Worm (Caenorhabditis elegans) whole organism, early embryonic: ENCODE data around the gene F41E6.5.
A peak's percentile ranks its signal among the peaks of the same experiment; 100 is the strongest.

ENCODE experiments used
- B0310.2 ChIP-seq: sonication (generic microtip); optimal IDR thresholded peaks from 2 replicates; lab custom pipeline; 2016; ENCODE audit warnings: mild to moderate bottlenecking, missing genetic modification characterization, missing compliant biosample characterization
- F13C5.2 ChIP-seq: sonication (generic microtip); optimal IDR thresholded peaks from 2 replicates; lab custom pipeline; 2017; ENCODE audit warnings: mild to moderate bottlenecking, missing genetic modification characterization, inconsistent platforms, missing compliant biosample characterization
- aly-1 ChIP-seq: sonication (generic microtip); optimal IDR thresholded peaks from 2 replicates; lab custom pipeline; 2016; ENCODE audit warnings: missing genetic modification characterization, missing compliant biosample characterization
- ama-1 ChIP-seq: fragments of 150-350 bp; optimal IDR thresholded peaks from 2 replicates; lab custom pipeline; 2014
- ceh-13 ChIP-seq: fragments of 200-800 bp; sonication (Bioruptor generic); optimal IDR thresholded peaks from 2 replicates; lab custom pipeline; 2018; ENCODE audit warnings: mild to moderate bottlenecking, missing genetic modification characterization, missing compliant biosample characterization
- ceh-36 ChIP-seq: sonication (generic microtip); optimal IDR thresholded peaks from 2 replicates; lab custom pipeline; 2016; ENCODE audit warnings: missing genetic modification characterization, inconsistent platforms, missing compliant biosample characterization
- ets-7 ChIP-seq: sonication (generic microtip); optimal IDR thresholded peaks from 2 replicates; lab custom pipeline; 2016; ENCODE audit warnings: missing genotype, missing genetic modification characterization, missing compliant biosample characterization
- flt-1 ChIP-seq: fragments of 200-800 bp; sonication (Bioruptor generic); IDR thresholded peaks from 2 replicates; pipeline ENCODE4 v1.3.6; 2022; ENCODE audit warnings: missing genetic modification characterization, missing compliant biosample characterization
- hmbx-1 ChIP-seq: sonication (generic microtip); optimal IDR thresholded peaks from 2 replicates; lab custom pipeline; 2016; ENCODE audit warnings: mild to moderate bottlenecking, missing genetic modification characterization, missing compliant biosample characterization
- hmg-4 ChIP-seq: fragments of 200-800 bp; sonication (Bioruptor generic); optimal IDR thresholded peaks from 2 replicates; lab custom pipeline; 2018; ENCODE audit warnings: mild to moderate bottlenecking, missing genetic modification characterization, missing compliant biosample characterization
- hnd-1 ChIP-seq: sonication (generic microtip); optimal IDR thresholded peaks from 2 replicates; lab custom pipeline; 2016; ENCODE audit warnings: missing genetic modification characterization, missing compliant biosample characterization
- pes-1 ChIP-seq: fragments of 200-800 bp; sonication (Bioruptor generic); IDR thresholded peaks from 2 replicates; pipeline ENCODE4 v1.3.6; 2022; ENCODE audit warnings: missing genetic modification reagents, missing genetic modification characterization, missing compliant biosample characterization
- scrt-1 ChIP-seq: fragments of 200-800 bp; sonication (Bioruptor generic); IDR thresholded peaks from 2 replicates; pipeline ENCODE4 v1.3.6; 2022; ENCODE audit warnings: missing genetic modification characterization, missing compliant biosample characterization
- sea-1 ChIP-seq: fragments of 200-800 bp; sonication (Bioruptor generic); conservative IDR thresholded peaks from 2 replicates; pipeline ENCODE4 v1.3.6; 2022; ENCODE audit warnings: missing genetic modification characterization, missing compliant biosample characterization
- tbx-11 ChIP-seq: fragments of 200-800 bp; sonication (Bioruptor generic); IDR thresholded peaks from 2 replicates; pipeline ENCODE4 v1.3.6; 2022; ENCODE audit warnings: missing genetic modification characterization, missing compliant biosample characterization
- tbx-37 ChIP-seq: fragments of 200-800 bp; sonication (Bioruptor generic); conservative IDR thresholded peaks from 2 replicates; pipeline ENCODE4 v1.3.6; 2022; ENCODE audit warnings: missing genetic modification reagents, missing genetic modification characterization, missing compliant biosample characterization
- tra-4 ChIP-seq: sonication (generic microtip); optimal IDR thresholded peaks from 2 replicates; lab custom pipeline; 2017; ENCODE audit warnings: missing genetic modification characterization, missing compliant biosample characterization

Gene F41E6.5

DNA sequence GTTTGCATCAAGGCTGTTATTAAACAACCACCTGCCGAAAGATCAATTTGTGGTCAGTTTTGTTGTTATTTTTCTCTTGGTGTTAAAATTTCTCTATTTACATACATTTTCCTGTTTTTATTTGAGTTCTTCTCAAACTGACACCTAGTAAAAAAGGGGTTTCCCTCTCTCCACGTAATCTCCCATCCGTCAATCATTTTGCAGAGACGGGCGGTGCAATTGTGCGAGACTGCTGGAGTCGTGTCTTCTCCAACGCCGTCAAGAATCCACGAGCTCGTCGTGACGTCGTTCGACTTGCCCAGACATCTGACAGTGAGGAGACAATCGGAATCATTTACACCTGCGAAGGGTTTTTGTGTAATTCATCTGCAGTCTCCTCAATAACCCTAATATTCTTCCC lies 23.1 kb downstream of the F41E6.5 start:
- TF ChIP-seq tbx-37 (no peak), hnd-1 (tag; lab: Kevin White, UChicago) (no peak), pes-1 (GFP tag; lab: Robert Waterston, UW) (no peak), B0310.2 (tag; lab: Kevin White, UChicago) (no peak)

DNA sequence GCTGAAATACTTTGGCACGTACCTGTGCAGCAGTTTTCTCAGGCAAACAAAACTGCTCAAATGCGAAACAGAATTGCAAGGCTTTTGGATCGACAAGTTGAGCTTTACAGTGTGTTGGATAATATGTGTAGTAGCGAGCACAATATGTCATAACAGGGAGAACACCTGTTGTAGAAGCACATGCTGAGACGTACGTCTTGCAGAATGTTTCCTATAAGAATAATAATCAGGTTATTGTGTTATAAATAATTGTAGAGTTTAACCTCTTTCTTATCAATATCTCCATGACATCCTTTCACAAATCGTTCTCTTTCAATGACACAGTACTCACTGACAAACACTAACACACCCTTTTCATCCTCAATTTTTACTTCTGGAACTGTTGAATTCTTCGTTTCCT lies 24.3 kb downstream of the F41E6.5 start:
- TF ChIP-seq tra-4 (no peak), tbx-37 (no peak), B0310.2 (tag; lab: Kevin White, UChicago) (no peak), scrt-1 (GFP tag; lab: Robert Waterston, UW) (no peak), hmbx-1 (tag; lab: Kevin White, UChicago) (no peak), ets-7 (tag; lab: Kevin White, UChicago) (no peak), flt-1 (no peak), aly-1 (tag; lab: Kevin White, UChicago) (no peak), F13C5.2 (tag; lab: Kevin White, UChicago) (no peak), ama-1 (lab: Kevin White, UChicago) (no peak), tbx-11 (GFP tag; lab: Robert Waterston, UW) (no peak), sea-1 (GFP tag; lab: Robert Waterston, UW) (no peak), ceh-13 (GFP tag; lab: Kevin White, UChicago) (no peak), ceh-36 (tag; lab: Kevin White, UChicago) (no peak), hmg-4 (GFP tag; lab: Kevin White, UChicago) (no peak), pes-1 (GFP tag; lab: Robert Waterston, UW) (no peak), hnd-1 (tag; lab: Kevin White, UChicago) (no peak)

DNA sequence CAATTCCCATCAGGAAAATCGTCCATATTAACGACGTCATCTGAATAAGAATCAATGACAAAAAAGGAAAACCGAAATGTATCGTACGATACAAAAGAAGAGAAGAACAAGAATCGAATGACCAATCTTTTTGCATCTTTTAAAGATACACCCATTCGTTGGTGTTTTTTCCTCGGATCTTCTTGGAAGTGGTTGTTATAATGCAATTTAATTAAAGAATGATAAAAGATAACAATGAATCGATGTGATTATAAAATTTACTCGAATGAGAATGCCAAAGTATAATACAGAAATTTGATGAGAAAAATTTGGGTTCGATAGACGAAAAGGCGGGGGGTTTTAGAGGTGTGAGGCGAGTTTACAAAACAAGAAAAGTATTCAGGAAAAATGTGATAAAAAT lies 25.7 kb downstream of the F41E6.5 start, which contains the start of gene F41E6.12:
F41E6.12 (minus strand) TSS at position 101 of the 400 bp plus-strand sequence.
- TF ChIP-seq hmg-4 (GFP tag; lab: Kevin White, UChicago) = no peak
- TF ChIP-seq tbx-37 = no peak
- TF ChIP-seq flt-1 = no peak

ce11 chrV:8631277-8631765 lies 28.0 kb downstream of the F41E6.5 start, which contains the start of gene atg-18:
atg-18 (minus strand) TSS chrV:8631327.
- TF ChIP-seq ets-7 (tag; lab: Kevin White, UChicago) (peak; percentile 33), ceh-13 (GFP tag; lab: Kevin White, UChicago) (no peak), tbx-11 (GFP tag; lab: Robert Waterston, UW) (peak; percentile 71; the same call in 1 of the 2 replicates), flt-1 (no peak; the same call in 1 of the 2 replicates), hmg-4 (GFP tag; lab: Kevin White, UChicago) (no peak), B0310.2 (tag; lab: Kevin White, UChicago) (no peak), hnd-1 (tag; lab: Kevin White, UChicago) (peak; percentile 28), sea-1 (GFP tag; lab: Robert Waterston, UW) (peak; percentile 73), ama-1 (lab: Kevin White, UChicago) (no peak), tra-4 (no peak), F13C5.2 (tag; lab: Kevin White, UChicago) (peak; percentile 77), hmbx-1 (tag; lab: Kevin White, UChicago) (no peak), tbx-37 (peak; percentile 20; the same call in 1 of the 2 replicates), scrt-1 (GFP tag; lab: Robert Waterston, UW) (peak; percentile 65; the same call in 1 of the 2 replicates), aly-1 (tag; lab: Kevin White, UChicago) (peak; percentile 43), pes-1 (GFP tag; lab: Robert Waterston, UW) (peak; percentile 67), ceh-36 (tag; lab: Kevin White, UChicago) (peak; percentile 23)

DNA sequence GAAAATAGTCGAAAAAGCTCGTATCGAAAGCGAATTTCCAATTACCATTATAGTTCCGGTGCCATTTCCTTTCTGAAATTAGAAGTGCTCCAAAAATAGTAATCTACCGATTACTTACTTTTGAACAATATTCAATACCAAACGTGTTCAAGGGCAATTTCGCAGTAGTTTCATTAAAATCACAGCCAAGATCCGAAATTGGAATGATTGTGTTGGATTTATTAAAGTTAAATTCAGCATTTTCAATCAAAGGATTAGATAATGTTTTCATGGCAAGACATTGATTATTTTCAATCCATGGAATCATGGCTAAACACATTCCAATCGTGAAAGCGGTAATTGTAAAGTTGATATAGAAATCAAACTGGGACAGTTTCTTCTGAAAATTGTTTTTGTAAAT lies 29.5 kb downstream of the F41E6.5 start:
- no peak for TF ChIP-seq ceh-36 (tag; lab: Kevin White, UChicago)
- no peak for TF ChIP-seq F13C5.2 (tag; lab: Kevin White, UChicago)
- no peak for TF ChIP-seq ceh-13 (GFP tag; lab: Kevin White, UChicago)
- TF ChIP-seq ama-1 (lab: Kevin White, UChicago) = no peak
- TF ChIP-seq hnd-1 (tag; lab: Kevin White, UChicago) = no peak
- no peak for TF ChIP-seq aly-1 (tag; lab: Kevin White, UChicago)
- TF ChIP-seq scrt-1 (GFP tag; lab: Robert Waterston, UW) = no peak
- no peak for TF ChIP-seq ets-7 (tag; lab: Kevin White, UChicago)
- no peak for TF ChIP-seq sea-1 (GFP tag; lab: Robert Waterston, UW)
- TF ChIP-seq hmbx-1 (tag; lab: Kevin White, UChicago) = no peak
- no peak for TF ChIP-seq tbx-11 (GFP tag; lab: Robert Waterston, UW)
- no peak for TF ChIP-seq flt-1
- no peak for TF ChIP-seq pes-1 (GFP tag; lab: Robert Waterston, UW)
- no peak for TF ChIP-seq tra-4
- no peak for TF ChIP-seq B0310.2 (tag; lab: Kevin White, UChicago)
- no peak for TF ChIP-seq hmg-4 (GFP tag; lab: Kevin White, UChicago)
- TF ChIP-seq tbx-37 = no peak

- no peak for TF ChIP-seq hmbx-1 (tag; lab: Kevin White, UChicago)
- no peak for TF ChIP-seq ceh-36 (tag; lab: Kevin White, UChicago)
- no peak for TF ChIP-seq tbx-37
- TF ChIP-seq aly-1 (tag; lab: Kevin White, UChicago) = no peak
- no peak for TF ChIP-seq F13C5.2 (tag; lab: Kevin White, UChicago)
- no peak for TF ChIP-seq hmg-4 (GFP tag; lab: Kevin White, UChicago)
- no peak for TF ChIP-seq pes-1 (GFP tag; lab: Robert Waterston, UW)
- TF ChIP-seq scrt-1 (GFP tag; lab: Robert Waterston, UW) = no peak
- no peak for TF ChIP-seq ceh-13 (GFP tag; lab: Kevin White, UChicago)
- no peak for TF ChIP-seq B0310.2 (tag; lab: Kevin White, UChicago)
- TF ChIP-seq tbx-11 (GFP tag; lab: Robert Waterston, UW) = no peak
Measured at ce11 chrV:8635575-8635974, 32.3 kb downstream of the F41E6.5 start, which contains the start of gene oac-29. oac-29 (minus strand) TSS chrV:8635675.

DNA sequence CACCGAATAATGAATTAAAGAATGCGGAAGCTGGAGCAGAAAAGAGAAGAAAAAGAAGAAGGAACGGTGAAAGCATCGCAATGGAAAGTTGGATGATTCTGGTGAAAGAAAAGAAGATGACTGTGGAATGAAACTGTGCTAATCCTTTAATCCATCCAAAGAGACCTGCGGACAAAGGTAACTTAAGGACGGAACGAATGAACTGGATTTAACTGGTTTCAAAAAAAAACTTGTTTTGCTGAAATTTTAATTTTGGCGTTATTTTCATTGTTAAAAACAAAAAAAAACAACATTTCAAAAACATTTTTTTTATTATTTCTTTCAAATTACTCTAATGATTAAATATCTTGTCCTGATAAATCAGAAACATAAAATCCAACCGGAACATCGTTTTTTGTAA lies 33.6 kb downstream of the F41E6.5 start, which contains the start of gene grl-12:
grl-12 (minus strand) TSS at position 101 of the 400 bp plus-strand sequence.
- TF ChIP-seq ama-1 (lab: Kevin White, UChicago) = no peak
- no peak for TF ChIP-seq ceh-13 (GFP tag; lab: Kevin White, UChicago)
- TF ChIP-seq hmbx-1 (tag; lab: Kevin White, UChicago) = no peak
- no peak for TF ChIP-seq hmg-4 (GFP tag; lab: Kevin White, UChicago)
